Fruit fly (Drosophila melanogaster) whole organism, prepupa: ENCODE results near the gene kuz.
A peak's percentile ranks its signal among the peaks of the same experiment; 100 is the strongest.

Experiments
- CG6276 ChIP-seq: fragments of 200-800 bp; sonication (Bioruptor generic); optimal IDR thresholded peaks from 2 replicates; lab custom pipeline; 2017; ENCODE audit warnings: missing biosample characterization, mild to moderate bottlenecking, missing genetic modification characterization
- Eip78C ChIP-seq: fragments of 200-800 bp; sonication (Bioruptor generic); peaks from one replicate; lab custom pipeline; 2016; ENCODE audit warnings: missing biosample characterization, missing genetic modification characterization
- Ets96B ChIP-seq: fragments of 200-800 bp; optimal IDR thresholded peaks from 2 replicates; lab custom pipeline; 2019; ENCODE audit warnings: missing biosample characterization, mild to moderate bottlenecking, missing genetic modification characterization, moderate library complexity
- Gug ChIP-seq: fragments of 200-800 bp; sonication (Bioruptor generic); IDR thresholded peaks from 2 replicates; pipeline ENCODE4 v1.3.6; 2022; ENCODE audit warnings: missing biosample characterization, missing genetic modification characterization

dm6 chr2L:13547738-13548726 lies 1.9 kb upstream of the kuz start:
- TF ChIP-seq Gug (GFP tag; lab: Robert Waterston, UW) (no peak), Ets96B (tag; lab: Kevin White, UChicago) (peak; percentile 67), CG6276 (GFP tag; lab: Kevin White, UChicago) (peak; percentile 65), Eip78C (GFP tag; lab: Kevin White, UChicago) (peak; percentile 93)
